Worm (Caenorhabditis elegans): ENCODE data around the gene gcy-32.
A peak's percentile ranks its signal among the peaks of the same experiment; 100 is the strongest.

The gcy-32 gene

ce11 chrV:13954056-13954455, 38.8 kb upstream of the gcy-32 start, which contains the start of gene swt-6:
swt-6 (plus strand) TSS chrV:13954356.
- TF ChIP-seq drap-1 (GFP tag; optimal IDR thresholded peaks at IDR 0.05) (no peak), blmp-1 (tag; optimal IDR thresholded peaks at IDR 0.05) (no peak), mls-2 (tag; optimal IDR thresholded peaks at IDR 0.05) (no peak)

- TF ChIP-seq elt-1 (tag; optimal IDR thresholded peaks at IDR 0.05; ENCODE audit: borderline replicate concordance, insufficient read depth) (peak; percentile 78), flh-1 (GFP tag; optimal IDR thresholded peaks at IDR 0.05) (no peak), nhr-237 (tag; optimal IDR thresholded peaks at IDR 0.05) (no peak)
Observed at ce11 chrV:13953191-13953590, 37.9 kb upstream of the gcy-32 start, which contains the start of gene R10D12.8. R10D12.8 (minus strand) TSS chrV:13953291.

ce11 chrV:13949752-13950151, 34.5 kb upstream of the gcy-32 start, which contains the start of gene R10D12.7:
R10D12.7 (plus strand) TSS chrV:13950052.
- no peak for TF ChIP-seq nhr-76 (tag; optimal IDR thresholded peaks at IDR 0.05)

ce11 chrV:13949010-13949409, 33.7 kb upstream of the gcy-32 start, which contains the start of gene R10D12.6:
R10D12.6 (plus strand) TSS chrV:13949310.
- TF ChIP-seq mep-1 (tag; optimal IDR thresholded peaks at IDR 0.05), result no peak
- TF ChIP-seq mab-5 (tag; optimal IDR thresholded peaks at IDR 0.05), result no peak
- no peak for TF ChIP-seq ham-2 (GFP tag; optimal IDR thresholded peaks at IDR 0.05)
- TF ChIP-seq sptf-1 (tag; optimal IDR thresholded peaks at IDR 0.05), result no peak
- no peak for TF ChIP-seq tbx-8 (GFP tag; optimal IDR thresholded peaks at IDR 0.05)
- TF ChIP-seq flh-1 (GFP tag; optimal IDR thresholded peaks at IDR 0.05), result no peak
- no peak for TF ChIP-seq lin-32 (GFP tag; optimal IDR thresholded peaks at IDR 0.05)
- TF ChIP-seq hlh-1 (tag; optimal IDR thresholded peaks at IDR 0.05), result no peak
- TF ChIP-seq M03D4.4 (tag; optimal IDR thresholded peaks at IDR 0.05), result no peak
- TF ChIP-seq ceh-39 (tag; optimal IDR thresholded peaks at IDR 0.05), result no peak
- no peak for TF ChIP-seq nhr-12 (tag; optimal IDR thresholded peaks at IDR 0.05)
- no peak for TF ChIP-seq nhr-2 (tag; optimal IDR thresholded peaks at IDR 0.05)
- no peak for TF ChIP-seq snpc-4 (tag; optimal IDR thresholded peaks at IDR 0.05)
- TF ChIP-seq ces-1 (GFP tag; optimal IDR thresholded peaks at IDR 0.05), result no peak

ce11 chrV:13946385-13947019, 31.2 kb upstream of the gcy-32 start, which contains the start of the genes srx-10 and clec-226:
srx-10 (minus strand) TSS chrV:13946485.
clec-226 (plus strand) TSS chrV:13946969.
- TF ChIP-seq ceh-43 (GFP tag; optimal IDR thresholded peaks at IDR 0.05) (no peak), lin-13 (tag; optimal IDR thresholded peaks at IDR 0.05) (no peak), lsy-2 (tag; optimal IDR thresholded peaks at IDR 0.05) (no peak), nhr-28 (tag; optimal IDR thresholded peaks at IDR 0.05) (no peak), nhr-12 (tag; optimal IDR thresholded peaks at IDR 0.05) (no peak), M03D4.4 (tag; optimal IDR thresholded peaks at IDR 0.05) (no peak), drap-1 (GFP tag; optimal IDR thresholded peaks at IDR 0.05) (no peak), bed-3 (GFP tag; optimal IDR thresholded peaks at IDR 0.05) (no peak), hlh-1 (tag; optimal IDR thresholded peaks at IDR 0.05) (no peak), ces-1 (GFP tag; optimal IDR thresholded peaks at IDR 0.05) (no peak)

ce11 chrV:13942082-13942481, 26.8 kb upstream of the gcy-32 start, which contains the start of gene dpr-1:
dpr-1 (minus strand) TSS chrV:13942182.
- no peak for TF ChIP-seq cnd-1 (tag; optimal IDR thresholded peaks at IDR 0.05)
- no peak for TF ChIP-seq unc-120 (tag; optimal IDR thresholded peaks at IDR 0.05; ENCODE audit: poor library complexity, severe bottlenecking)
- no peak for TF ChIP-seq unc-39 (tag; optimal IDR thresholded peaks at IDR 0.05)
- no peak for TF ChIP-seq tbx-8 (GFP tag; optimal IDR thresholded peaks at IDR 0.05)
- TF ChIP-seq ceh-43 (GFP tag; optimal IDR thresholded peaks at IDR 0.05), result no peak
- TF ChIP-seq elt-3 (tag; optimal IDR thresholded peaks at IDR 0.05), result no peak
- TF ChIP-seq pha-4 (tag; optimal IDR thresholded peaks at IDR 0.05), result no peak
- no peak for TF ChIP-seq nhr-237 (tag; optimal IDR thresholded peaks at IDR 0.05)
- no peak for TF ChIP-seq ceh-83 (GFP tag; optimal IDR thresholded peaks at IDR 0.05)
- TF ChIP-seq nhr-76 (tag; optimal IDR thresholded peaks at IDR 0.05), result no peak
- TF ChIP-seq snpc-4 (tag; optimal IDR thresholded peaks at IDR 0.05), result no peak
- TF ChIP-seq ceh-39 (tag; optimal IDR thresholded peaks at IDR 0.05), result no peak
- TF ChIP-seq nhr-28 (tag; optimal IDR thresholded peaks at IDR 0.05), result no peak
- TF ChIP-seq unc-62 (GFP tag; optimal IDR thresholded peaks at IDR 0.05), result no peak
